Fruit fly (Drosophila melanogaster) whole organism, embryonic: ENCODE measurements around the gene CG14020.

Source experiments
- Antp ChIP-seq: fragments of 200-800 bp; sonication (Bioruptor generic); optimal IDR thresholded peaks from 3 replicates; lab custom pipeline; 2016; ENCODE audit warnings: missing biosample characterization, missing genetic modification characterization
- Bdp1 ChIP-seq: fragments of 200-800 bp; sonication (Bioruptor generic); optimal IDR thresholded peaks from 3 replicates; lab custom pipeline; 2016; ENCODE audit warnings: missing biosample characterization, missing genetic modification characterization
- CG10147 ChIP-seq: fragments of 200-800 bp; sonication (Bioruptor generic); optimal IDR thresholded peaks from 2 replicates; lab custom pipeline; 2019; ENCODE audit warnings: missing biosample characterization, mild to moderate bottlenecking, missing genetic modification characterization, moderate library complexity
- CG10321 ChIP-seq: fragments of 200-800 bp; sonication (Bioruptor generic); IDR thresholded peaks from 2 replicates; pipeline ENCODE4 v1.3.6; 2022; ENCODE audit warnings: missing biosample characterization, missing genetic modification characterization
- CG10462 ChIP-seq: fragments of 200-800 bp; sonication (Bioruptor generic); optimal IDR thresholded peaks from 2 replicates; lab custom pipeline; 2016; ENCODE audit warnings: missing biosample characterization, missing genetic modification characterization
- CG11085 ChIP-seq: fragments of 200-800 bp; sonication (Bioruptor generic); IDR thresholded peaks from 2 replicates; pipeline ENCODE4 v1.3.6; 2022; ENCODE audit warnings: missing biosample characterization, missing genetic modification characterization
- CG14014 ChIP-seq: fragments of 200-800 bp; sonication (Bioruptor generic); IDR thresholded peaks from 2 replicates; pipeline ENCODE4 v1.3.6; 2022; ENCODE audit warnings: missing biosample characterization, missing genetic modification characterization
- CG15479 ChIP-seq: fragments of 200-800 bp; sonication (Bioruptor generic); optimal IDR thresholded peaks from 3 replicates; lab custom pipeline; 2019; ENCODE audit warnings: missing biosample characterization, mild to moderate bottlenecking, missing genetic modification characterization, moderate library complexity
- CG17568 ChIP-seq: fragments of 200-800 bp; sonication (Bioruptor generic); optimal IDR thresholded peaks from 2 replicates; lab custom pipeline; 2018; ENCODE audit warnings: missing biosample characterization, mild to moderate bottlenecking, missing genetic modification characterization, moderate library complexity
- CG17612 ChIP-seq: fragments of 200-800 bp; sonication (Bioruptor generic); IDR thresholded peaks from 2 replicates; pipeline ENCODE4 v1.3.6; 2022; ENCODE audit warnings: missing biosample characterization, missing genetic modification characterization
- CG30403 ChIP-seq: fragments of 200-800 bp; sonication (Bioruptor generic); optimal IDR thresholded peaks from 3 replicates; lab custom pipeline; 2016; ENCODE audit warnings: missing biosample characterization, missing genetic modification characterization
- CG34376 ChIP-seq: fragments of 200-800 bp; sonication (Bioruptor generic); optimal IDR thresholded peaks from 2 replicates; lab custom pipeline; 2018; ENCODE audit warnings: missing biosample characterization, mild to moderate bottlenecking, missing genetic modification characterization
- CG3726 ChIP-seq: fragments of 200-800 bp; sonication (Bioruptor generic); IDR thresholded peaks from 3 replicates; pipeline ENCODE4, ENCODE4 v1.3.6; 2022; ENCODE audit warnings: missing biosample characterization, missing genetic modification characterization
- CG4282 ChIP-seq: fragments of 200-800 bp; sonication (Bioruptor generic); optimal IDR thresholded peaks from 2 replicates; lab custom pipeline; 2016; ENCODE audit warnings: missing biosample characterization, missing genetic modification characterization
- CG6272 ChIP-seq: fragments of 200-800 bp; sonication (Bioruptor generic); IDR thresholded peaks from 2 replicates; pipeline ENCODE4 v1.3.6; 2022; ENCODE audit warnings: missing biosample characterization, missing genetic modification characterization
- CG7271 ChIP-seq: fragments of 200-800 bp; sonication (Bioruptor generic); optimal IDR thresholded peaks from 2 replicates; lab custom pipeline; 2018; ENCODE audit warnings: missing biosample characterization, mild to moderate bottlenecking, missing genetic modification characterization, moderate library complexity
- CG8765 ChIP-seq: fragments of 200-800 bp; sonication (Bioruptor generic); IDR thresholded peaks from 2 replicates; pipeline ENCODE4 v1.3.6; 2022; ENCODE audit warnings: missing biosample characterization, missing genetic modification characterization
- CG8924 ChIP-seq: fragments of 200-800 bp; optimal IDR thresholded peaks from 3 replicates; lab custom pipeline; 2019; ENCODE audit warnings: missing biosample characterization, mild to moderate bottlenecking, missing genetic modification characterization, moderate library complexity
- CG9932 ChIP-seq: fragments of 200-800 bp; sonication (Bioruptor generic); IDR thresholded peaks from 2 replicates; pipeline ENCODE4 v1.3.6; 2022; ENCODE audit warnings: missing biosample characterization, missing genetic modification characterization
- D19A ChIP-seq: fragments of 200-800 bp; optimal IDR thresholded peaks from 3 replicates; lab custom pipeline; 2019; ENCODE audit warnings: missing biosample characterization, mild to moderate bottlenecking, missing genetic modification characterization, moderate library complexity
- Dll ChIP-seq: fragments of 200-800 bp; sonication (Bioruptor generic); IDR thresholded peaks from 4 replicates; pipeline ENCODE4 v1.3.6; 2022; ENCODE audit warnings: missing biosample characterization, missing genetic modification characterization; ENCODE audit not compliant: partially characterized antibody
- Fer2 ChIP-seq: fragments of 200-800 bp; sonication (Bioruptor generic); optimal IDR thresholded peaks from 2 replicates; lab custom pipeline; 2018; ENCODE audit warnings: missing biosample characterization, mild to moderate bottlenecking, missing genetic modification characterization, moderate library complexity
- HLHmδ ChIP-seq: fragments of 200-800 bp; sonication (Bioruptor generic); optimal IDR thresholded peaks from 2 replicates; lab custom pipeline; 2018; ENCODE audit warnings: missing biosample characterization, mild to moderate bottlenecking, missing genetic modification characterization, moderate library complexity
- Hr3 ChIP-seq: fragments of 200-800 bp; sonication (Bioruptor generic); optimal IDR thresholded peaks from 3 replicates; lab custom pipeline; 2016; ENCODE audit warnings: missing biosample characterization, missing genetic modification characterization
- Oli ChIP-seq: fragments of 200-800 bp; sonication (Bioruptor generic); optimal IDR thresholded peaks from 2 replicates; lab custom pipeline; 2018; ENCODE audit warnings: missing biosample characterization, mild to moderate bottlenecking, missing genetic modification characterization, moderate library complexity
- Opbp ChIP-seq: fragments of 200-800 bp; sonication (Bioruptor generic); IDR thresholded peaks from 3 replicates; pipeline ENCODE4 v1.3.6; 2022; ENCODE audit warnings: missing biosample characterization, missing genetic modification characterization; ENCODE audit not compliant: partially characterized antibody
- Optix ChIP-seq: fragments of 200-800 bp; sonication (Bioruptor generic); IDR thresholded peaks from 3 replicates; pipeline ENCODE4 v1.3.6; 2022; ENCODE audit warnings: missing biosample characterization, missing genetic modification characterization
- Usf ChIP-seq: fragments of 200-800 bp; sonication (Bioruptor generic); optimal IDR thresholded peaks from 2 replicates; lab custom pipeline; 2017; ENCODE audit warnings: missing genotype, missing biosample characterization, missing genetic modification characterization
- YL-1 ChIP-seq: fragments of 200-800 bp; sonication (Bioruptor generic); optimal IDR thresholded peaks from 3 replicates; lab custom pipeline; 2017; ENCODE audit warnings: missing biosample characterization, mild to moderate bottlenecking, missing genetic modification characterization
- bbx ChIP-seq: fragments of 200-800 bp; sonication (Bioruptor generic); IDR thresholded peaks from 2 replicates; pipeline ENCODE4 v1.3.6; 2022; ENCODE audit warnings: missing biosample characterization, missing genetic modification characterization; ENCODE audit not compliant: partially characterized antibody
- cato ChIP-seq: fragments of 200-800 bp; sonication (Bioruptor generic); optimal IDR thresholded peaks from 2 replicates; lab custom pipeline; 2016; ENCODE audit warnings: missing biosample characterization, missing genetic modification characterization, borderline replicate concordance
- chn ChIP-seq: fragments of 200-800 bp; sonication (Bioruptor generic); optimal IDR thresholded peaks from 2 replicates; lab custom pipeline; 2016; ENCODE audit warnings: missing biosample characterization, missing genetic modification characterization
- crol ChIP-seq: fragments of 200-800 bp; sonication (Bioruptor generic); IDR thresholded peaks from 2 replicates; pipeline ENCODE4 v1.3.6; 2022; ENCODE audit warnings: missing biosample characterization, missing genetic modification characterization
- dmrt99B ChIP-seq: fragments of 200-800 bp; sonication (Bioruptor generic); optimal IDR thresholded peaks from 2 replicates; lab custom pipeline; 2018; ENCODE audit warnings: missing biosample characterization, mild to moderate bottlenecking, missing genetic modification characterization, moderate library complexity
- fd3F ChIP-seq: fragments of 200-800 bp; sonication (Bioruptor generic); optimal IDR thresholded peaks from 2 replicates; lab custom pipeline; 2018; ENCODE audit warnings: missing biosample characterization, mild to moderate bottlenecking, missing genetic modification characterization, moderate library complexity
- fd64A ChIP-seq: fragments of 200-800 bp; sonication (Bioruptor generic); optimal IDR thresholded peaks from 3 replicates; lab custom pipeline; 2018; ENCODE audit warnings: missing biosample characterization, mild to moderate bottlenecking, missing genetic modification characterization
- gce ChIP-seq: fragments of 200-800 bp; sonication (Bioruptor generic); IDR thresholded peaks from 3 replicates; pipeline ENCODE4 v1.3.6; 2022; ENCODE audit warnings: missing biosample characterization, missing genetic modification characterization
- hb ChIP-seq: fragments of 200-800 bp; sonication (Bioruptor generic); IDR thresholded peaks from 3 replicates; pipeline ENCODE4 v1.3.6; 2022; ENCODE audit warnings: missing biosample characterization, missing genetic modification characterization; ENCODE audit not compliant: partially characterized antibody
- pho ChIP-seq: fragments of 200-800 bp; sonication (Bioruptor generic); optimal IDR thresholded peaks from 2 replicates; lab custom pipeline; 2016; ENCODE audit warnings: missing biosample characterization, missing genetic modification characterization
- row ChIP-seq: fragments of 200-800 bp; sonication (Bioruptor generic); IDR thresholded peaks from 3 replicates; pipeline ENCODE4 v1.3.6; 2022; ENCODE audit warnings: missing biosample characterization, missing genetic modification characterization
- sc ChIP-seq, 3 experiments: fragments of >200 bp in 2 of 3; fragments of 200-800 bp in 1 of 3; sonication (Bioruptor generic) in 1 of 3; optimal IDR thresholded peaks; 2 replicates in 2 of 3; 3 replicates in 1 of 3; lab custom pipeline; 2017; ENCODE audit warnings: mild to moderate bottlenecking in 1 of 3, missing biosample characterization in 1 of 3, missing genetic modification characterization in 1 of 3, missing genetic modification reagents in 1 of 3
- sens ChIP-seq: fragments of 200-800 bp; sonication (Bioruptor generic); peaks from one replicate; lab custom pipeline; 2016; ENCODE audit warnings: missing biosample characterization, missing genetic modification characterization
- sqz ChIP-seq: fragments of 200-800 bp; sonication (Bioruptor generic); optimal IDR thresholded peaks from 3 replicates; lab custom pipeline; 2018; ENCODE audit warnings: missing biosample characterization, mild to moderate bottlenecking, missing genetic modification characterization
- stwl ChIP-seq: fragments of 200-800 bp; sonication (Bioruptor generic); optimal IDR thresholded peaks from 3 replicates; lab custom pipeline; 2018; ENCODE audit warnings: missing biosample characterization, mild to moderate bottlenecking, missing genetic modification characterization, moderate library complexity
- tin ChIP-seq: fragments of 200-800 bp; sonication (Bioruptor generic); optimal IDR thresholded peaks from 3 replicates; lab custom pipeline; 2016; ENCODE audit warnings: missing biosample characterization, missing genetic modification characterization
- tio ChIP-seq: fragments of 200-800 bp; sonication (Bioruptor generic); optimal IDR thresholded peaks from 2 replicates; lab custom pipeline; 2017; ENCODE audit warnings: missing biosample characterization, missing genetic modification characterization, inconsistent platforms
- trh ChIP-seq: fragments of 200-800 bp; sonication (Bioruptor generic); optimal IDR thresholded peaks from 2 replicates; lab custom pipeline; 2016; ENCODE audit warnings: missing biosample characterization, missing genetic modification characterization
- yki ChIP-seq: fragments of >200 bp; optimal IDR thresholded peaks from 3 replicates; lab custom pipeline; 2018
- zen2 ChIP-seq: fragments of 200-800 bp; sonication (Bioruptor generic); IDR thresholded peaks from 3 replicates; pipeline ENCODE4 v1.3.6; 2022; ENCODE audit warnings: missing biosample characterization, missing genetic modification characterization; ENCODE audit not compliant: partially characterized antibody
- zfh2 ChIP-seq: fragments of 200-800 bp; sonication (Bioruptor generic); optimal IDR thresholded peaks from 2 replicates; lab custom pipeline; 2016; ENCODE audit warnings: missing biosample characterization, missing genetic modification characterization

The CG14020 gene

DNA sequence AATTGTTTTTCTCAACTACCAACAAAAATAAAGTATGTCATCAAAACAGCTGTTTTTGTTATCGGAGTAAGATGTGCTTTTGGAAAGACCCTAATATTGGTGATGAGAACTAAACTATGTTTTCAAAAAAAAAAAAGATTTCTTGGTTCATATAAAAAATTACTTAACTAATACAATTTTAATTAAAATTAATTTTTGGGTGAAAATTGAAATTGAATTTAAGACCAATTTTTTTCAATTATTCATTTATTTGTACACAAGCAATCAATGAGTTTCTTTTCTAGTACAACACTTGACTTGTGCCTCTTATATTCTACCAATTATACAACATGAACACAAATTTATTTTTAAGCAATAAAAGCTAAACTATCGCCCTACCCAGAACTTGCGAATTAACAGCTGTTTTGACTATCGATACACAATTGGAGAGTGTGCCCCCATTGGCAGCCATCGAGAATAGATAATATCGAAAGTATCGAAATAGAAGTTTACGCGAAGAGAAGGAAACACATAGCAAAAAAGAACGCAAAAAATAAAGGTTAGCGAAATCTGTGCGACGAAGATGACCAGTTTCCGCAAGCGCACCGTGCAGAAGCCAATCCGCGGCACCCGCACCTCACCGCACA lies 6.4 kb downstream of the CG14020 start, which contains the start of the genes Vps52 and Elp4 (continued):
- TF ChIP-seq YL-1 (GFP tag; lab: Kevin White, UChicago) (peak; percentile 20), CG7271 (peak; percentile 28), trh (GFP tag; lab: Kevin White, UChicago) (peak; percentile 66), Fer2 (tag; lab: Kevin White, UChicago) (peak; percentile 71), sqz (GFP tag; lab: Kevin White, UChicago) (no peak), Oli (tag; lab: Kevin White, UChicago) (peak; percentile 70), CG4282 (no peak), Opbp (GFP tag; lab: Robert Waterston, UW) (peak; percentile 83), crol (GFP tag; lab: Robert Waterston, UW) (no peak), chn (peak; percentile 40), tin (GFP tag; lab: Kevin White, UChicago) (peak; percentile 81), fd64A (GFP tag; lab: Kevin White, UChicago) (no peak), CG15479 (GFP tag; lab: Kevin White, UChicago) (no peak), CG17612 (GFP tag; lab: Robert Waterston, UW) (0 out of 2 replicates have a peak, but pooled peaks have one; percentile 42), gce (GFP tag; lab: Robert Waterston, UW) (no peak), CG8765 (GFP tag; lab: Robert Waterston, UW) (no peak), Usf (GFP tag; lab: Kevin White, UChicago) (peak; percentile 44), CG9932 (GFP tag; lab: Robert Waterston, UW) (peak; percentile 76), CG11085 (GFP tag; lab: Robert Waterston, UW) (peak; percentile 57; the same call in 1 of the 2 replicates), stwl (tag; lab: Kevin White, UChicago) (peak; percentile 36), D19A (tag; lab: Kevin White, UChicago) (no peak), row (GFP tag; lab: Robert Waterston, UW) (peak; percentile 85), HLHmδ (no peak), CG10147 (peak; percentile 83), CG17568 (GFP tag; lab: Kevin White, UChicago) (no peak), dmrt99B (tag; lab: Kevin White, UChicago) (no peak), fd3F (peak; percentile 78), pho (GFP tag; lab: Kevin White, UChicago) (peak; percentile 75), cato (GFP tag; lab: Kevin White, UChicago) (peak; percentile 51), CG8924 (tag; lab: Kevin White, UChicago) (peak; percentile 78), Antp (peak; percentile 7), Bdp1 (GFP tag; lab: Kevin White, UChicago) (no peak), Optix (GFP tag; lab: Robert Waterston, UW) (no peak), CG14014 (GFP tag; lab: Robert Waterston, UW) (peak; percentile 82), bbx (GFP tag; lab: Robert Waterston, UW) (peak; percentile 65), yki (lab: Kevin White, UChicago) (no peak), hb (GFP tag; lab: Robert Waterston, UW) (peak; percentile 83), Dll (GFP tag; lab: Robert Waterston, UW) (peak; percentile 81), CG10462 (GFP tag; lab: Kevin White, UChicago) (peak; percentile 8), tio (GFP tag; lab: Kevin White, UChicago) (no peak), sens (GFP tag; lab: Kevin White, UChicago) (peak; percentile 93), zfh2 (GFP tag; lab: Kevin White, UChicago) (peak; percentile 64), CG10321 (no peak), CG34376 (peak; percentile 49), CG6272 (GFP tag; lab: Robert Waterston, UW) (0 out of 2 replicates have a peak, but pooled peaks have one; percentile 20), Hr3 (GFP tag; lab: Kevin White, UChicago) (peak; percentile 85), zen2 (GFP tag; lab: Robert Waterston, UW) (peak; percentile 64; the same call in 2 of the 3 replicates), CG3726 (GFP tag; lab: Robert Waterston, UW) (no peak), sc (optimal IDR thresholded peaks at IDR 0.05; lab: Kevin White, UChicago) (no peak), sc (GFP tag; optimal IDR thresholded peaks at IDR 0.05; lab: Kevin White, UChicago) (peak; percentile 60), CG30403 (GFP tag; lab: Kevin White, UChicago) (peak; percentile 91)
